Worm (Caenorhabditis elegans): Measurements from ENCODE around the gene best-12.
A peak's percentile ranks its signal among the peaks of the same experiment; 100 is the strongest.

- TF ChIP-seq unc-39 (tag; optimal IDR thresholded peaks at IDR 0.05): no peak
- no peak for TF ChIP-seq unc-62 (GFP tag; optimal IDR thresholded peaks at IDR 0.05 in 1 of 2)
- TF ChIP-seq unc-62 (tag; optimal IDR thresholded peaks at IDR 0.05): no peak
- TF ChIP-seq ama-1 (optimal IDR thresholded peaks at IDR 0.05): no peak
- TF ChIP-seq F49E8.2 (tag; optimal IDR thresholded peaks at IDR 0.05; ENCODE audit: borderline replicate concordance): no peak
- TF ChIP-seq sdz-12 (GFP tag; optimal IDR thresholded peaks at IDR 0.05): no peak
- TF ChIP-seq mdl-1 (tag; optimal IDR thresholded peaks at IDR 0.05): no peak
- TF ChIP-seq lsy-2 (tag; optimal IDR thresholded peaks at IDR 0.05): no peak
- TF ChIP-seq lin-13 (GFP tag; optimal IDR thresholded peaks at IDR 0.05): no peak
- peak; percentile 52 for TF ChIP-seq aha-1 (tag)
- TF ChIP-seq R02D3.7 (tag; optimal IDR thresholded peaks at IDR 0.05): no peak
- TF ChIP-seq nhr-237 (tag; optimal IDR thresholded peaks at IDR 0.05): no peak
Observed at ce11 chrV:16053373-16053772, 4.1 kb downstream of the best-12 start, which contains the start of gene F14H3.3.

Measured in whole organism, L4 larva.